Worm (Caenorhabditis elegans): Measurements from ENCODE around the gene T04F3.4.

Gene T04F3.4

ce11 chrV:11799252-11799822 is 36.5 kb upstream of the T04F3.4 start (continued):
- TF ChIP-seq lin-1 (GFP tag; IDR thresholded peaks at IDR 0.05) (no peak; the same call in 1 of the 2 replicates), daf-19 (GFP tag; conservative IDR thresholded peaks at IDR 0.05) (no peak), attf-4 (tag; optimal IDR thresholded peaks at IDR 0.05) (no peak), nhr-10 (tag; optimal IDR thresholded peaks at IDR 0.05) (peak; percentile 28), madf-9 (GFP tag; conservative IDR thresholded peaks at IDR 0.05) (no peak), ceh-82 (tag; optimal IDR thresholded peaks at IDR 0.05) (no peak), R02D3.7 (tag; optimal IDR thresholded peaks at IDR 0.05) (no peak), daf-12 (tag; optimal IDR thresholded peaks at IDR 0.05) (no peak), pha-4 (GFP tag; IDR thresholded peaks at IDR 0.05) (no peak), pha-4 (tag; optimal IDR thresholded peaks at IDR 0.05) (no peak), duxl-1 (tag; optimal IDR thresholded peaks at IDR 0.05; ENCODE audit: poor library complexity) (peak; percentile 28), T20F7.1 (GFP tag; optimal IDR thresholded peaks at IDR 0.05) (no peak), nhr-48 (tag; optimal IDR thresholded peaks at IDR 0.05) (peak; percentile 99), saeg-2 (GFP tag; IDR thresholded peaks at IDR 0.05) (0 out of 2 replicates have a peak, but pooled peaks have one; percentile 5), tag-97 (GFP tag; IDR thresholded peaks at IDR 0.05) (no peak), nhr-102 (tag; optimal IDR thresholded peaks at IDR 0.05) (peak; percentile 84), lin-13 (GFP tag; optimal IDR thresholded peaks at IDR 0.05) (no peak), snpc-1.2 (GFP tag; IDR thresholded peaks at IDR 0.05) (no peak), D1046.2 (GFP tag; IDR thresholded peaks at IDR 0.05) (no peak), nhr-77 (tag; optimal IDR thresholded peaks at IDR 0.05) (no peak), egl-43 (GFP tag; IDR thresholded peaks at IDR 0.05) (no peak), ZK337.2 (GFP tag; IDR thresholded peaks at IDR 0.05) (no peak), ceh-62 (tag; optimal IDR thresholded peaks at IDR 0.05) (no peak), spr-3 (GFP tag; optimal IDR thresholded peaks at IDR 0.05) (no peak), arid-1 (GFP tag; conservative IDR thresholded peaks at IDR 0.05) (no peak), cey-2 (tag; optimal IDR thresholded peaks at IDR 0.05; ENCODE audit: borderline replicate concordance, insufficient read depth) (peak; percentile 96), egl-27 (tag; optimal IDR thresholded peaks at IDR 0.05) (no peak), set-16 (GFP tag; IDR thresholded peaks at IDR 0.05) (no peak), sdz-12 (GFP tag; optimal IDR thresholded peaks at IDR 0.05) (peak; percentile 31), madf-5 (GFP tag; IDR thresholded peaks at IDR 0.05) (no peak), hlh-11 (tag; optimal IDR thresholded peaks at IDR 0.05) (peak; percentile 94), rbr-2 (tag; optimal IDR thresholded peaks at IDR 0.05) (peak; percentile 30), ceh-28 (tag; optimal IDR thresholded peaks at IDR 0.05) (no peak), mdt-29 (GFP tag; IDR thresholded peaks at IDR 0.05) (no peak), nhr-11 (tag; optimal IDR thresholded peaks at IDR 0.05) (peak; percentile 27), F44E2.7 (GFP tag; IDR thresholded peaks at IDR 0.05) (no peak), mes-2 (tag; optimal IDR thresholded peaks at IDR 0.05; ENCODE audit: poor library complexity, severe bottlenecking) (no peak), unc-39 (tag; optimal IDR thresholded peaks at IDR 0.05) (no peak), ctbp-1 (GFP tag; IDR thresholded peaks at IDR 0.05) (peak; percentile 74), ceh-20 (GFP tag; IDR thresholded peaks at IDR 0.05) (peak; percentile 65; the same call in 1 of the 2 replicates), zip-11 (GFP tag; IDR thresholded peaks at IDR 0.05) (no peak), mxl-3 (GFP tag; optimal IDR thresholded peaks at IDR 0.05) (peak; percentile 99), ceh-32 (tag; optimal IDR thresholded peaks at IDR 0.05; ENCODE audit: poor library complexity) (no peak), nhr-76 (tag; optimal IDR thresholded peaks at IDR 0.05) (no peak), hif-1 (tag; optimal IDR thresholded peaks at IDR 0.05) (no peak), Y5F2A.4 (GFP tag; optimal IDR thresholded peaks at IDR 0.05) (no peak), unc-62 (GFP tag; optimal IDR thresholded peaks at IDR 0.05 in 1 of 2) (peak in 1 of 2 experiments; percentile 93), unc-62 (tag; optimal IDR thresholded peaks at IDR 0.05) (no peak), dve-1 (tag; optimal IDR thresholded peaks at IDR 0.05; ENCODE audit: insufficient read depth) (no peak), mxl-2 (GFP tag; conservative IDR thresholded peaks at IDR 0.05) (peak; percentile 94), aha-1 (tag) (no peak)

Measured in whole organism, L4 larva.